Fruit fly (Drosophila melanogaster) whole organism, pupa: Measurements from ENCODE around the gene CG13850.

Experiments used
- CG10348 ChIP-seq: fragments of 200-800 bp; sonication (Bioruptor generic); IDR thresholded peaks from 2 replicates; pipeline ENCODE4 v1.3.6; 2022; ENCODE audit warnings: missing biosample characterization, missing genetic modification characterization
- CG13204 ChIP-seq: fragments of 200-800 bp; sonication (Bioruptor generic); optimal IDR thresholded peaks from 2 replicates; lab custom pipeline; 2018; ENCODE audit warnings: missing biosample characterization, mild to moderate bottlenecking, missing genetic modification characterization, moderate library complexity
- CG14655 ChIP-seq: fragments of 200-800 bp; sonication (Bioruptor generic); optimal IDR thresholded peaks from 3 replicates; lab custom pipeline; 2017; ENCODE audit warnings: mild to moderate bottlenecking, missing biosample characterization, missing genetic modification reagents, missing genetic modification characterization
- CG15710 ChIP-seq: fragments of 200-800 bp; sonication (Bioruptor generic); optimal IDR thresholded peaks from 2 replicates; lab custom pipeline; 2018; ENCODE audit warnings: missing biosample characterization, mild to moderate bottlenecking, missing genetic modification characterization, moderate library complexity
- CG32121 ChIP-seq: fragments of 200-800 bp; sonication (Bioruptor generic); IDR thresholded peaks from 2 replicates; pipeline ENCODE4 v1.3.6; 2022; ENCODE audit warnings: missing biosample characterization, missing genetic modification characterization
- CG4496 ChIP-seq: fragments of 200-800 bp; sonication (Bioruptor generic); IDR thresholded peaks from 3 replicates; pipeline ENCODE4 v1.3.6; 2022; ENCODE audit warnings: missing biosample characterization, missing genetic modification characterization
- CG9948 ChIP-seq: fragments of 200-800 bp; sonication (Bioruptor generic); optimal IDR thresholded peaks from 2 replicates; lab custom pipeline; 2018; ENCODE audit warnings: missing biosample characterization, mild to moderate bottlenecking, missing genetic modification characterization, moderate library complexity
- EcR ChIP-seq: fragments of 200-800 bp; sonication (Bioruptor generic); optimal IDR thresholded peaks from 3 replicates; lab custom pipeline; 2019; ENCODE audit warnings: missing biosample characterization, missing genetic modification characterization, mild to moderate bottlenecking, moderate library complexity, missing genetic modification reagents
- Ets98B ChIP-seq: fragments of 200-800 bp; sonication (Bioruptor generic); IDR thresholded peaks from 2 replicates; pipeline ENCODE4 v1.3.6; 2022; ENCODE audit warnings: missing biosample characterization, missing genetic modification characterization
- Pif1A ChIP-seq: fragments of 200-800 bp; sonication (Bioruptor generic); optimal IDR thresholded peaks from 3 replicates; lab custom pipeline; 2016; ENCODE audit warnings: missing biosample characterization, missing genetic modification characterization
- Pif1B ChIP-seq: fragments of 200-800 bp; sonication (Bioruptor generic); optimal IDR thresholded peaks from 3 replicates; lab custom pipeline; 2016; ENCODE audit warnings: missing biosample characterization, missing genetic modification characterization
- Snoo ChIP-seq: fragments of 200-800 bp; sonication (Bioruptor generic); optimal IDR thresholded peaks from 3 replicates; lab custom pipeline; 2017; ENCODE audit warnings: missing biosample characterization, mild to moderate bottlenecking, missing genetic modification characterization, inconsistent platforms
- gl ChIP-seq: fragments of 200-800 bp; sonication (Bioruptor generic); optimal IDR thresholded peaks from 2 replicates; lab custom pipeline; 2018; ENCODE audit warnings: missing biosample characterization, mild to moderate bottlenecking, missing genetic modification characterization
- rn ChIP-seq: fragments of 200-800 bp; sonication (Bioruptor generic); IDR thresholded peaks from 2 replicates; pipeline ENCODE4 v1.3.6; 2022; ENCODE audit warnings: missing biosample characterization, missing genetic modification characterization

- TF ChIP-seq CG4496 (no peak), Snoo (no peak), EcR (GFP tag; lab: Kevin White, UChicago) (no peak), Ets98B (no peak), CG13204 (no peak), CG32121 (GFP tag; lab: Robert Waterston, UW) (no peak), CG9948 (tag; lab: Kevin White, UChicago) (no peak), rn (GFP tag; lab: Robert Waterston, UW) (no peak), CG14655 (GFP tag; lab: Kevin White, UChicago) (no peak), Pif1B (GFP tag; lab: Kevin White, UChicago) (no peak), Pif1A (GFP tag; lab: Kevin White, UChicago) (no peak), CG10348 (no peak), CG15710 (tag; lab: Kevin White, UChicago) (no peak), gl (tag; lab: Kevin White, UChicago) (no peak)
Observed at dm6 chr3R:22402355-22402754, 8.4 kb downstream of the CG13850 start, which contains the start of gene CG13856.
